Fruit fly (Drosophila melanogaster) whole organism: ENCODE measurements around the gene CG9948.

ENCODE experiments used
- CG8478 ChIP-seq: fragments of >200 bp; optimal IDR thresholded peaks from 2 replicates; lab custom pipeline; 2018; ENCODE audit warnings: inconsistent platforms
- psq ChIP-seq: fragments of >200 bp; optimal IDR thresholded peaks from 2 replicates; lab custom pipeline; 2017
- usp ChIP-seq: fragments of >200 bp; optimal IDR thresholded peaks from 2 replicates; lab custom pipeline; 2017; ENCODE audit warnings: missing biosample characterization, missing genetic modification characterization, mixed read lengths

dm6 chr3L:6967797-6968196 lies 12.0 kb downstream of the CG9948 start, which contains the start of gene CG10064:
- TF ChIP-seq usp (GFP tag; lab: Kevin White, UChicago): no peak
- TF ChIP-seq psq (lab: Kevin White, UChicago): no peak
- no peak for TF ChIP-seq CG8478 (lab: Kevin White, UChicago)
